Fruit fly (Drosophila melanogaster) whole organism, adult: ENCODE results near the gene pdm2.

ENCODE experiments used
- CG11617 ChIP-seq: fragments of 200-800 bp; sonication (Bioruptor generic); optimal IDR thresholded peaks from 2 replicates; lab custom pipeline; 2017; ENCODE audit warnings: mild to moderate bottlenecking, missing biosample characterization, missing genetic modification reagents, missing genetic modification characterization
- CG12768 ChIP-seq: fragments of 200-800 bp; sonication (Bioruptor generic); optimal IDR thresholded peaks from 2 replicates; lab custom pipeline; 2017; ENCODE audit warnings: missing biosample characterization, missing genetic modification characterization, mild to moderate bottlenecking, moderate library complexity, missing genetic modification reagents
- CG14711 ChIP-seq: fragments of 200-800 bp; sonication (Bioruptor generic); optimal IDR thresholded peaks from 2 replicates; lab custom pipeline; 2018; ENCODE audit warnings: missing biosample characterization, mild to moderate bottlenecking, missing genetic modification characterization, moderate library complexity
- CG1620 ChIP-seq: fragments of 200-800 bp; sonication (Bioruptor generic); optimal IDR thresholded peaks from 2 replicates; lab custom pipeline; 2016; ENCODE audit warnings: missing biosample characterization, missing genetic modification characterization
- CG33017 ChIP-seq: fragments of 200-800 bp; sonication (Bioruptor generic); optimal IDR thresholded peaks from 2 replicates; lab custom pipeline; 2018; ENCODE audit warnings: missing biosample characterization, mild to moderate bottlenecking, missing genetic modification characterization, moderate library complexity
- CG5204 ChIP-seq: fragments of 200-800 bp; sonication (Bioruptor generic); optimal IDR thresholded peaks from 2 replicates; lab custom pipeline; 2016; ENCODE audit warnings: missing biosample characterization, missing genetic modification characterization
- CG7045 ChIP-seq: fragments of 200-800 bp; sonication (Bioruptor generic); optimal IDR thresholded peaks from 2 replicates; lab custom pipeline; 2017; ENCODE audit warnings: missing biosample characterization, mild to moderate bottlenecking, missing genetic modification characterization
- CG7101 ChIP-seq: fragments of 200-800 bp; sonication (Bioruptor generic); optimal IDR thresholded peaks from 2 replicates; lab custom pipeline; 2018; ENCODE audit warnings: missing biosample characterization, mild to moderate bottlenecking, missing genetic modification characterization, moderate library complexity
- Clk ChIP-seq: fragments of 200-800 bp; sonication (Bioruptor generic); optimal IDR thresholded peaks from 2 replicates; lab custom pipeline; 2017; ENCODE audit warnings: missing biosample characterization, missing genetic modification characterization
- Crg-1 ChIP-seq: fragments of 200-800 bp; sonication (Bioruptor generic); optimal IDR thresholded peaks from 2 replicates; lab custom pipeline; 2016; ENCODE audit warnings: missing biosample characterization, missing genetic modification characterization
- Hr96 ChIP-seq: fragments of 200-800 bp; sonication (Bioruptor generic); optimal IDR thresholded peaks from 2 replicates; lab custom pipeline; 2016; ENCODE audit warnings: missing biosample characterization, missing genetic modification characterization
- Mnt ChIP-seq: fragments of 200-800 bp; sonication (Bioruptor generic); optimal IDR thresholded peaks from 2 replicates; lab custom pipeline; 2016; ENCODE audit warnings: missing biosample characterization, mild to moderate bottlenecking, missing genetic modification characterization
- bab1 ChIP-seq: fragments of 200-800 bp; sonication (Bioruptor generic); optimal IDR thresholded peaks from 3 replicates; lab custom pipeline; 2019; ENCODE audit warnings: missing biosample characterization, mild to moderate bottlenecking, missing genetic modification characterization, moderate library complexity
- cic ChIP-seq: fragments of 200-800 bp; sonication (Bioruptor generic); optimal IDR thresholded peaks from 2 replicates; lab custom pipeline; 2017; ENCODE audit warnings: missing biosample characterization, mild to moderate bottlenecking, missing genetic modification characterization, moderate library complexity
- cnc ChIP-seq, 2 experiments: fragments of >200 bp; optimal IDR thresholded peaks; 2 replicates each; lab custom pipeline; 2017
- kay ChIP-seq: fragments of 200-800 bp; sonication (Bioruptor generic); peaks from one replicate; lab custom pipeline; 2016; ENCODE audit warnings: missing biosample characterization, missing genetic modification characterization, borderline replicate concordance
- ovo ChIP-seq: fragments of 200-800 bp; sonication (Bioruptor generic); optimal IDR thresholded peaks from 2 replicates; lab custom pipeline; 2016; ENCODE audit warnings: missing biosample characterization, missing genetic modification characterization
- pad ChIP-seq: fragments of 200-800 bp; sonication (Bioruptor generic); optimal IDR thresholded peaks from 3 replicates; lab custom pipeline; 2017; ENCODE audit warnings: missing biosample characterization, missing genetic modification characterization, mild to moderate bottlenecking, moderate library complexity, missing genetic modification reagents
- tj ChIP-seq: fragments of 200-800 bp; sonication (Bioruptor generic); optimal IDR thresholded peaks from 3 replicates; lab custom pipeline; 2017; ENCODE audit warnings: missing biosample characterization, mild to moderate bottlenecking, missing genetic modification characterization, moderate library complexity
- toe ChIP-seq: fragments of 200-800 bp; sonication (Bioruptor generic); optimal IDR thresholded peaks from 2 replicates; lab custom pipeline; 2016; ENCODE audit warnings: missing biosample characterization, missing genetic modification characterization

Gene pdm2

dm6 chr2L:12697223-12697622, 40.3 kb downstream of the pdm2 start, which contains the start of gene CG5781:
Gene CG5781, minus strand, starts transcription at chr2L:12697323.
- TF ChIP-seq CG5204 (GFP tag; lab: Kevin White, UChicago) (no peak), CG1620 (GFP tag; lab: Kevin White, UChicago) (no peak), toe (GFP tag; lab: Kevin White, UChicago) (no peak), Crg-1 (GFP tag; lab: Kevin White, UChicago) (no peak), CG11617 (no peak), kay (GFP tag; lab: Kevin White, UChicago) (no peak), pad (GFP tag; lab: Kevin White, UChicago) (no peak), CG12768 (GFP tag; lab: Kevin White, UChicago) (no peak), bab1 (no peak), cic (GFP tag; lab: Kevin White, UChicago) (no peak), CG7045 (no peak), tj (GFP tag; lab: Kevin White, UChicago) (no peak), cnc (optimal IDR thresholded peaks at IDR 0.05; lab: Kevin White, UChicago) (no peak), Mnt (no peak), Hr96 (GFP tag; lab: Kevin White, UChicago) (no peak), Clk (no peak), ovo (no peak), CG14711 (tag; lab: Kevin White, UChicago) (no peak), CG7101 (tag; lab: Kevin White, UChicago) (no peak)

dm6 chr2L:12700381-12700963, 43.5 kb downstream of the pdm2 start, which contains the start of gene CG17036:
Gene CG17036, minus strand, starts transcription at chr2L:12700746.
- TF ChIP-seq pad (GFP tag; lab: Kevin White, UChicago) (peak; percentile 31), CG14711 (tag; lab: Kevin White, UChicago) (peak; percentile 6), Clk (no peak), CG12768 (GFP tag; lab: Kevin White, UChicago) (peak; percentile 27), bab1 (peak; percentile 3), CG7045 (no peak), Hr96 (GFP tag; lab: Kevin White, UChicago) (peak; percentile 16), CG11617 (peak; percentile 67), tj (GFP tag; lab: Kevin White, UChicago) (peak; percentile 2), Mnt (peak; percentile 21), ovo (no peak)

dm6 chr2L:12701498-12701897, 44.5 kb downstream of the pdm2 start:
- TF ChIP-seq CG1620 (GFP tag; lab: Kevin White, UChicago): no peak
- TF ChIP-seq tj (GFP tag; lab: Kevin White, UChicago): no peak
- TF ChIP-seq CG33017: no peak
- TF ChIP-seq Hr96 (GFP tag; lab: Kevin White, UChicago): no peak
- no peak for TF ChIP-seq Mnt
- no peak for TF ChIP-seq CG14711 (tag; lab: Kevin White, UChicago)
- no peak for TF ChIP-seq toe (GFP tag; lab: Kevin White, UChicago)
- TF ChIP-seq CG7101 (tag; lab: Kevin White, UChicago): no peak
- TF ChIP-seq CG5204 (GFP tag; lab: Kevin White, UChicago): no peak
- no peak for TF ChIP-seq CG7045
- no peak for TF ChIP-seq cic (GFP tag; lab: Kevin White, UChicago)

- peak; percentile 64 for TF ChIP-seq CG14711 (tag; lab: Kevin White, UChicago)
- TF ChIP-seq cnc (optimal IDR thresholded peaks at IDR 0.05; lab: Kevin White, UChicago): no peak
- no peak for TF ChIP-seq kay (GFP tag; lab: Kevin White, UChicago)
- TF ChIP-seq Crg-1 (GFP tag; lab: Kevin White, UChicago): peak; percentile 44
- TF ChIP-seq CG7045: peak; percentile 59
- no peak for TF ChIP-seq cic (GFP tag; lab: Kevin White, UChicago)
- peak; percentile 72 for TF ChIP-seq CG33017
- TF ChIP-seq CG7101 (tag; lab: Kevin White, UChicago): peak; percentile 79
- TF ChIP-seq pad (GFP tag; lab: Kevin White, UChicago): peak; percentile 56
- TF ChIP-seq CG12768 (GFP tag; lab: Kevin White, UChicago): peak; percentile 58
- TF ChIP-seq bab1: peak; percentile 77
- peak; percentile 20 for TF ChIP-seq Clk
- peak; percentile 25 for TF ChIP-seq ovo
- TF ChIP-seq CG1620 (GFP tag; lab: Kevin White, UChicago): peak; percentile 68
- TF ChIP-seq toe (GFP tag; lab: Kevin White, UChicago): peak; percentile 41
- TF ChIP-seq CG5204 (GFP tag; lab: Kevin White, UChicago): no peak
- TF ChIP-seq Mnt: peak; percentile 80
- TF ChIP-seq Hr96 (GFP tag; lab: Kevin White, UChicago): peak; percentile 18
- TF ChIP-seq CG11617: peak; percentile 72
- peak; percentile 25 for TF ChIP-seq tj (GFP tag; lab: Kevin White, UChicago)
Measured at dm6 chr2L:12704418-12704920, 47.5 kb downstream of the pdm2 start, which contains the start of the genes CG5776 and spict. Gene CG5776, minus strand, starts transcription at chr2L:12704451. Gene spict, plus strand, starts transcription at chr2L:12704725.

- no peak for TF ChIP-seq Crg-1 (GFP tag; lab: Kevin White, UChicago)
- TF ChIP-seq Hr96 (GFP tag; lab: Kevin White, UChicago): no peak
- no peak for TF ChIP-seq toe (GFP tag; lab: Kevin White, UChicago)
- no peak for TF ChIP-seq CG14711 (tag; lab: Kevin White, UChicago)
- TF ChIP-seq cnc (optimal IDR thresholded peaks at IDR 0.05; lab: Kevin White, UChicago): no peak
- no peak for TF ChIP-seq CG7101 (tag; lab: Kevin White, UChicago)
- no peak for TF ChIP-seq Clk
- TF ChIP-seq kay (GFP tag; lab: Kevin White, UChicago): no peak
- no peak for TF ChIP-seq CG12768 (GFP tag; lab: Kevin White, UChicago)
- no peak for TF ChIP-seq bab1
- no peak for TF ChIP-seq Mnt
- TF ChIP-seq CG33017: no peak
- no peak for TF ChIP-seq CG11617
- TF ChIP-seq ovo: no peak
- no peak for TF ChIP-seq CG1620 (GFP tag; lab: Kevin White, UChicago)
- no peak for TF ChIP-seq tj (GFP tag; lab: Kevin White, UChicago)
- no peak for TF ChIP-seq CG7045
Measured at dm6 chr2L:12705376-12705775, 48.4 kb downstream of the pdm2 start.
